Worm (Caenorhabditis elegans) whole organism, L1 larva: ENCODE results near the gene dhs-31.

Experiments used
- alr-1 ChIP-seq: fragments of 200-800 bp; sonication (Bioruptor generic); optimal IDR thresholded peaks from 2 replicates; lab custom pipeline; 2018; ENCODE audit warnings: borderline replicate concordance, mild to moderate bottlenecking, missing genetic modification characterization, missing compliant biosample characterization
- lin-39 ChIP-seq: fragments of 150-350 bp; optimal IDR thresholded peaks from 2 replicates; lab custom pipeline; 2014; ENCODE audit warnings: missing biosample characterization, missing genetic modification reagents, missing genetic modification characterization
- nhr-85 ChIP-seq: sonication (generic microtip); peaks from one replicate; lab custom pipeline; 2016; ENCODE audit warnings: missing genetic modification characterization, inconsistent platforms, missing compliant biosample characterization
- snpc-4 ChIP-seq: fragments of 150-350 bp; optimal IDR thresholded peaks from 2 replicates; lab custom pipeline; 2014; ENCODE audit warnings: missing biosample characterization, missing genetic modification characterization

DNA sequence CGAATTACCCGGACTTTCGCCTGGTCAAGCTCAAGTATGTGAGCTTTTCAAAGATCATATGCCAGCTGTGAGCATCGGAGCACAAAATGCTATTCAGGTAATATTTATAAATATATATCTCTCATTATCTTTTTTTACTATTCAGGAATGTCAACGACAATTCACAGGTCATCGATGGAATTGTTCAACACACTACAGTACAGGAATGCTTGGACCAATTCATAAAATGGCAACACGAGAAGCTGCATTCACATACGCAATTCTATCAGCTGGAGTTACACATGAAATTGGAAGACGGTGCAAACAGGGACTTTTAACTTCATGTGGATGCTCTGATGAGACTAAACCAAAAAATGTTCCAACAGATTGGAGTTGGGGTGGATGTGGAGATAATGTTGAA, 27.6 kb upstream of the dhs-31 start:
- TF ChIP-seq nhr-85 (no peak), snpc-4 (tag; lab: Kevin White, UChicago) (no peak), lin-39 (tag; lab: Kevin White, UChicago) (no peak), alr-1 (tag; lab: Kevin White, UChicago) (no peak)
